Fruit fly (Drosophila melanogaster): ENCODE measurements around the gene mge.
A peak's percentile ranks its signal among the peaks of the same experiment; 100 is the strongest.

The mge gene

DNA sequence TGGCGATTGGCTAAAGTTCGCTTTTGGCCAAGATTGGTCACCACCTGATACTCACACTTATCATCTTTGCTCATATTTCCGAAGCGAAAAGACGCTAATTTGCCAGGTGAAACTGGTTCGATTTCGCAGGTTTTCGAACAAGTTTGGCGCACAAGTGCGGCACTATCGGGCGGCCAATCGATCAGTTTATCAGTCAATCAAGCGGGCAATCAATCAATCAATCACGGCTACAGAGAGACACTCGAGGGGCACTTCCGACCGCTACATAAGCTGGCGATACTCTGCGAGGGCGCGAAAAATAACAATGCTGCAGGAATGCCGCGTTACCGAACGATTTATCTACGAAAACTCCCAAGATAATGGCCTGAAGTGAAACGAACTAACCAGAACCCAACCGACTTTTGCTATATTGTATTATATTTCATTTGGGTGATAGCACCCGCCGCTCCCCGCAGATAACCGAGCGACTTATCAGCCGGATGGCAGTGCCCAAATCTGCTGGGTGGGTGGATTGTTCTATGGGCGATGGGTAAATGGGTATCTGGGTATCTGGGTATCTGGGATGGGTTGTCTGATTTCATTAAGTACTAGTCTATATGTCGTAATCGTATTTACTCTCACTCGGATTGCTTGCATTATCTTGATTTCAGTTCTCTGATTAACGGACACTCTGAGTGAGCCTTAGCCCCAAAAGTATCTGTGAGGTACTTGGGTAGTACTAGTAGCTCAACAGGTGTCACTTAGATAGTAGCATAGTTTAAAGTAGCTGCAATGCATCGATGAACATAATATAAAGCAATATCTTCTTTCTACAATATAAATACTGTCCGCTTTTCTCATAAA, 19.4 kb upstream of the mge start (continued):
- TF ChIP-seq CG6175 (GFP tag; IDR thresholded peaks at IDR 0.05) (no peak), CG17328 (GFP tag; IDR thresholded peaks at IDR 0.05) (no peak), CG4707 (GFP tag; optimal IDR thresholded peaks at IDR 0.05) (no peak), Deaf1 (tag; optimal IDR thresholded peaks at IDR 0.05) (peak; percentile 7), sc (optimal IDR thresholded peaks at IDR 0.05) (no peak), sc (GFP tag; optimal IDR thresholded peaks at IDR 0.05) (no peak), CG16863 (GFP tag; optimal IDR thresholded peaks at IDR 0.05) (no peak), Bdp1 (GFP tag; optimal IDR thresholded peaks at IDR 0.05) (no peak), Eip74EF (GFP tag; optimal IDR thresholded peaks at IDR 0.05) (no peak), gsb (GFP tag; IDR thresholded peaks at IDR 0.05) (no peak), sug (tag; optimal IDR thresholded peaks at IDR 0.05) (peak; percentile 74), ranshi (GFP tag; IDR thresholded peaks at IDR 0.05) (no peak), hb (GFP tag; IDR thresholded peaks at IDR 0.05; ENCODE audit: partially characterized antibody) (no peak), BtbVII (GFP tag; optimal IDR thresholded peaks at IDR 0.05) (no peak), HmgZ (tag; optimal IDR thresholded peaks at IDR 0.05) (peak; percentile 45), unc-4 (GFP tag; IDR thresholded peaks at IDR 0.05; ENCODE audit: partially characterized antibody) (no peak), Sin3A (optimal IDR thresholded peaks at IDR 0.05) (no peak), sim (GFP tag; IDR thresholded peaks at IDR 0.05) (no peak), cg (GFP tag; optimal IDR thresholded peaks at IDR 0.05) (no peak), mld (GFP tag; IDR thresholded peaks at IDR 0.05; ENCODE audit: partially characterized antibody) (no peak), CG8281 (tag; optimal IDR thresholded peaks at IDR 0.05) (peak; percentile 97), cwo (GFP tag; optimal IDR thresholded peaks at IDR 0.05) (no peak), stwl (tag; optimal IDR thresholded peaks at IDR 0.05) (no peak), NfI (GFP tag; optimal IDR thresholded peaks at IDR 0.05) (no peak), fd3F (GFP tag; optimal IDR thresholded peaks at IDR 0.05) (no peak), wek (GFP tag; optimal IDR thresholded peaks at IDR 0.05) (no peak), bowl (GFP tag; IDR thresholded peaks at IDR 0.05) (no peak), CG18619 (GFP tag; optimal IDR thresholded peaks at IDR 0.05) (no peak), knrl (GFP tag; IDR thresholded peaks at IDR 0.05; ENCODE audit: partially characterized antibody) (no peak), amos (GFP tag; IDR thresholded peaks at IDR 0.05; ENCODE audit: partially characterized antibody) (no peak), dm (GFP tag; optimal IDR thresholded peaks at IDR 0.05) (no peak), sens-2 (GFP tag; IDR thresholded peaks at IDR 0.05) (no peak), so (GFP tag; IDR thresholded peaks at IDR 0.05) (0 out of 3 replicates have a peak, but pooled peaks have one; percentile 7), CG33557 (GFP tag; optimal IDR thresholded peaks at IDR 0.05) (no peak), chif (GFP tag; optimal IDR thresholded peaks at IDR 0.05) (no peak), zf30C (GFP tag; optimal IDR thresholded peaks at IDR 0.05) (no peak), her (GFP tag; optimal IDR thresholded peaks at IDR 0.05) (no peak), dmrt11E (tag; optimal IDR thresholded peaks at IDR 0.05) (no peak), odd (GFP tag; optimal IDR thresholded peaks at IDR 0.05) (no peak), sisA (GFP tag; IDR thresholded peaks at IDR 0.05) (no peak), CG4854 (GFP tag; optimal IDR thresholded peaks at IDR 0.05) (no peak), CG9876 (GFP tag; optimal IDR thresholded peaks at IDR 0.05) (no peak), trem (tag; optimal IDR thresholded peaks at IDR 0.05) (no peak), Fer3 (tag; optimal IDR thresholded peaks at IDR 0.05) (no peak), run (tag; optimal IDR thresholded peaks at IDR 0.05) (no peak), sd (tag; optimal IDR thresholded peaks at IDR 0.05) (peak; percentile 89), CG10543 (GFP tag; optimal IDR thresholded peaks at IDR 0.05) (peak; percentile 69), CG31365 (tag; optimal IDR thresholded peaks at IDR 0.05) (no peak), CG10959 (GFP tag; IDR thresholded peaks at IDR 0.05) (no peak)

Measured in whole organism, embryonic.